Worm (Caenorhabditis elegans) whole organism, L4/young adult: Measurements from ENCODE around the gene C40A11.2.
"Not testable (repeated sequence)": the region's sequence is repeated elsewhere in the genome, so short reads cannot be mapped to it uniquely, and the experiment has no call there.

Experiments
- W03F9.2 ChIP-seq: fragments of 150-350 bp; optimal IDR thresholded peaks from 2 replicates; lab custom pipeline; 2014; ENCODE audit warnings: missing biosample characterization, missing genetic modification characterization
- dao-5 ChIP-seq: sonication (generic microtip); optimal IDR thresholded peaks from 2 replicates; lab custom pipeline; 2016; ENCODE audit warnings: missing genotype, missing genetic modification characterization, moderate library complexity, missing compliant biosample characterization
- him-1 ChIP-seq: sonication (generic microtip); optimal IDR thresholded peaks from 2 replicates; lab custom pipeline; 2016; ENCODE audit warnings: missing genotype, missing genetic modification reagents, missing genetic modification characterization, missing compliant biosample characterization

ce11 chrII:2163370-2163882 lies 16.7 kb downstream of the C40A11.2 start, which contains the start of gene C33C12.11:
- not testable (repeated sequence) for TF ChIP-seq him-1, dao-5, W03F9.2 (tag; lab: Kevin White, UChicago)
